Worm (Caenorhabditis elegans): ENCODE results near the gene cyp-13A12.
A peak's percentile ranks its signal among the peaks of the same experiment; 100 is the strongest.

The cyp-13A12 gene

DNA sequence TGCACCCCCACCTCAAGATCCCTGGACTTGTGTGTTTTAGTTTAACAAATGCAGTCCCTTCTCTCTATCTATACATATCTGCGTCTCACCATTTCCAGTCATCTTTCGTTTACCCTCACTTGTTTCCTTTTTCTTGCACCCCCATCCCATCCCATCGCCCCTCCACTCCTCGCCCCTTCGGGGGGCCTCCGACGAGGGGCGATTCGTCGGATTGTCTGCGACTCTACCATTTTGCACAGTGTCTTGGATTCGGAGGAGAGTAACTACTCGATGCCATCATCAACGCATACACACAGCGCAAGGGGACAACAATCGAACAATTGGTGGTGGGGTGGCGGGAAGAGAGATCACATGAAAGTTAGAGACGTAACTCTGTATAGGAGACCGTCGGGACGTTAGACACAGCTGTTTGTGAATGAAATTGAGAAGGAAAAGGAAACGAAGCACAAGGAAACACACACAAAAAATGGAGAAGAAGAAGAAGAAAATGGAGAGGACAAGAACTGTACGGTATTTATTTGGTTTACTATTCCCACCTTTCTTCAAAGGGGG, 38.1 kb downstream of the cyp-13A12 start (continued):
- TF ChIP-seq nhr-2 (tag; optimal IDR thresholded peaks at IDR 0.05) (peak; percentile 80), zip-8 (tag; optimal IDR thresholded peaks at IDR 0.05) (no peak), hlh-1 (tag; optimal IDR thresholded peaks at IDR 0.05) (peak; percentile 97), cnd-1 (tag; optimal IDR thresholded peaks at IDR 0.05) (peak; percentile 89), ham-2 (GFP tag; optimal IDR thresholded peaks at IDR 0.05) (peak; percentile 24)

DNA sequence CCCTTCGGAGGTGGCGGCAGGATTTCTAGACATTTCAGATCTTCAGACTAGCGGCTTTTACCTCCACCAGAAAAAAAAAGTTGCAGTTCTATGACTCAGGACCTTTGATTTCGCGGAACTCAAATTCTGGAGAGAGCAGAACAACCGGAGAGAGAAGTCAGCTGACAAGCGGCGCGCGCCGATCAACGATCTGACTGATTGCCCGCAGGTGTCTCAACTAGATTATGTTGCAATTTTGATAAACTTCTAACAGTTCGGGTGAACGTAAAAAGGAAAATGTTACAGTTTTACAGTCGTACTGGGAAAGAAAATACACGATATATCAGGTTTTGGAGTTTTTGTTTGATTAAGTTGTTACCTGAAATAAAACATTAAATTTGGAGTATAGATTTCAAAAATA, 38.6 kb downstream of the cyp-13A12 start:
- TF ChIP-seq ceh-43 (GFP tag; optimal IDR thresholded peaks at IDR 0.05) (no peak), bed-3 (GFP tag; optimal IDR thresholded peaks at IDR 0.05) (no peak), hlh-1 (tag; optimal IDR thresholded peaks at IDR 0.05) (peak; percentile 87)

DNA sequence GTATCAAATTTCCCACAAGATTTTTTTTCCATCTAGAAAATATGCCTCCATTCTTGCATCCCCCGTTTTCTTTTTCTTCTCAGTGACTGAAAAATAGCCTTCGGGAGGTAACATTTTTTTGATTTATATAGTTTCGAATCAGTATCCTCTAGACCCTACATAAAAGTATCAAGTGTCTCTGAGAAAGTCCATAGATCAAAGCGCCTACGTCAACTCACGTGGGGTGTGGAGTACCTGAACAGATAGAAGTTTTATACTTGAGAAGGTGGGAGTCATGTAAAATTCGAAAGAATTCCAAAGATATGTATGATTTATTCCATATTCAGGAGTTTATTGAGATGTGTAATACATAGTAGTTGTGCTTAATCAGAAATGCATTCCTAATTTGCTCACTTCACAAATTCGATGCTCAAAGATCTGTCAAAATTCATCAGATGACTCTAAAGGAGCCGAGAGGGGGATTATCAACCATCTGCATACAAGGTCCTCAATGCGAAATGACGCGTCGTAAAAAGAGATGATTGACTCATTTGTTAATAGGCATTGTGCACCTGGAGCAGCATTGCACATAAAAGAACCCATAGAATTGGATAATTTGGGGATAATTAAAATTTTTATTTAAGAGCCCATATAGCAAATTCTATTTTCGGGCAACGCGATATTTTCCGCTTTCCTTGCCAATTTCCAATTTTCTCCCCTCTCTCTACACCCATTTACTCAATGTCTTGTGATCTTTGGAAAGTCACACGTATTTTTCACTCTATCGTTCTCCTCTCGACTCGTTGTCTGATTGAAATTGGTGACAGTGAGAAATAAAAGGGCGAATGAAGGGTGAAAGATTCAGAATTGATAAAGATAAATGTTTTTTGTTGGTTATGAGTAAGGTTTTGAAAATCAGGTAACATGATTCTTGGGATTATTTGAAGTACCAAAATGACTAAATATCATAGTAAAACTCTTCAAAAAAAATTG, 40.2 kb downstream of the cyp-13A12 start:
- peak; percentile 76 for TF ChIP-seq mls-2 (tag; optimal IDR thresholded peaks at IDR 0.05)
- TF ChIP-seq ham-2 (GFP tag; optimal IDR thresholded peaks at IDR 0.05), result no peak
- TF ChIP-seq cnd-1 (tag; optimal IDR thresholded peaks at IDR 0.05), result peak; percentile 22
- TF ChIP-seq nhr-237 (tag; optimal IDR thresholded peaks at IDR 0.05), result no peak
- peak; percentile 90 for TF ChIP-seq ces-1 (GFP tag; optimal IDR thresholded peaks at IDR 0.05)
- TF ChIP-seq elt-1 (tag; optimal IDR thresholded peaks at IDR 0.05; ENCODE audit: borderline replicate concordance, insufficient read depth), result no peak
- peak; percentile 51 for TF ChIP-seq ceh-43 (GFP tag; optimal IDR thresholded peaks at IDR 0.05)
- peak; percentile 1 for TF ChIP-seq mep-1 (tag; optimal IDR thresholded peaks at IDR 0.05)

DNA sequence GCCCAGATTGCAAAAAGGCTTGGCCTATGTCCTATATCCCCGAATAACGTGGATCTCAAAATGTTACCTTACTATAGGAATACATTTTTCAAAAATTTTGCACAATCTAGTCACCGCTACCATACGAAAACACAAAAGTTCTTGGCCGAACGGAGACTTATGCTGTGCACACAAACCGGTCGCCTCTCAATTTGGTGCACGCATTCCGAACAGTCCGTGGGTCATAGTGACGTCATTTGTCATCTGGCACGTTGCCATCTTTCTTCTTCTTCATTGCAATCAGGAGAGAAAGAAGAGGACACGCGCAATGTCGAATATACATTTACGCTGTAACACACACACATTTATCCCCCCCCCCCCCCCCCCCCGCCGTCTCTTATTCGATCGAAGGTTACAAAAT, 41.3 kb downstream of the cyp-13A12 start:
- peak; percentile 79 for TF ChIP-seq nhr-2 (tag; optimal IDR thresholded peaks at IDR 0.05)
- TF ChIP-seq cnd-1 (tag; optimal IDR thresholded peaks at IDR 0.05), result peak; percentile 73
- TF ChIP-seq nhr-12 (tag; optimal IDR thresholded peaks at IDR 0.05), result no peak
- no peak for TF ChIP-seq unc-62 (GFP tag; optimal IDR thresholded peaks at IDR 0.05)
- peak; percentile 21 for TF ChIP-seq hlh-1 (tag; optimal IDR thresholded peaks at IDR 0.05)
- TF ChIP-seq lin-13 (tag; optimal IDR thresholded peaks at IDR 0.05), result peak; percentile 3
- TF ChIP-seq sptf-1 (tag; optimal IDR thresholded peaks at IDR 0.05), result peak; percentile 14
- peak; percentile 14 for TF ChIP-seq drap-1 (GFP tag; optimal IDR thresholded peaks at IDR 0.05)
- peak; percentile 23 for TF ChIP-seq M03D4.4 (tag; optimal IDR thresholded peaks at IDR 0.05)
- peak; percentile 43 for TF ChIP-seq lin-32 (GFP tag; optimal IDR thresholded peaks at IDR 0.05)
- TF ChIP-seq mls-2 (tag; optimal IDR thresholded peaks at IDR 0.05), result peak; percentile 71
- peak; percentile 37 for TF ChIP-seq zip-8 (tag; optimal IDR thresholded peaks at IDR 0.05)
- TF ChIP-seq lsy-2 (tag; optimal IDR thresholded peaks at IDR 0.05), result no peak

DNA sequence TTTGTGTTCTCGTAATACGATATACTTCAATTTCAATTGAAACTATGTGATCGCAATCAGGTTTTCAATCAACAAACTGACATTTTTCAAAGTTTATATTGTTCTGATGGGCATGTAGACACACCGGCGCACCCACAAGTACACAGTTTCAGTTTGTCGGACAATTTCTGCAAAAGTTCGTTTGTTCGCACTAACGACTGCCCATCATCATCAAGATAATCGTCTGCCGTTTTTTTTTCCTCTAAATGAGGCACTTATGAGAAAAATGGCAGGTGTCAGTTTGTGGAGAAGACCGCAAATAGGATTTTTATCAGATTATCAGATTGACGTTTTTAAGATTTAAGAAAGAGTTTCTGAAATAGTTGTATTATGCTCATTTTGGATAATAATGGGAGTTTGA, 42.5 kb downstream of the cyp-13A12 start:
- TF ChIP-seq elt-1 (tag; optimal IDR thresholded peaks at IDR 0.05; ENCODE audit: borderline replicate concordance, insufficient read depth), result no peak
- no peak for TF ChIP-seq sem-2 (GFP tag; optimal IDR thresholded peaks at IDR 0.05)
- TF ChIP-seq ceh-43 (GFP tag; optimal IDR thresholded peaks at IDR 0.05), result no peak
- TF ChIP-seq unc-62 (GFP tag; optimal IDR thresholded peaks at IDR 0.05), result no peak
- TF ChIP-seq zip-8 (tag; optimal IDR thresholded peaks at IDR 0.05), result no peak
- no peak for TF ChIP-seq drap-1 (GFP tag; optimal IDR thresholded peaks at IDR 0.05)
- TF ChIP-seq mab-5 (tag; optimal IDR thresholded peaks at IDR 0.05), result no peak
- TF ChIP-seq ztf-11 (tag; optimal IDR thresholded peaks at IDR 0.05), result no peak
- no peak for TF ChIP-seq ham-2 (GFP tag; optimal IDR thresholded peaks at IDR 0.05)
- no peak for TF ChIP-seq mep-1 (tag; optimal IDR thresholded peaks at IDR 0.05)

DNA sequence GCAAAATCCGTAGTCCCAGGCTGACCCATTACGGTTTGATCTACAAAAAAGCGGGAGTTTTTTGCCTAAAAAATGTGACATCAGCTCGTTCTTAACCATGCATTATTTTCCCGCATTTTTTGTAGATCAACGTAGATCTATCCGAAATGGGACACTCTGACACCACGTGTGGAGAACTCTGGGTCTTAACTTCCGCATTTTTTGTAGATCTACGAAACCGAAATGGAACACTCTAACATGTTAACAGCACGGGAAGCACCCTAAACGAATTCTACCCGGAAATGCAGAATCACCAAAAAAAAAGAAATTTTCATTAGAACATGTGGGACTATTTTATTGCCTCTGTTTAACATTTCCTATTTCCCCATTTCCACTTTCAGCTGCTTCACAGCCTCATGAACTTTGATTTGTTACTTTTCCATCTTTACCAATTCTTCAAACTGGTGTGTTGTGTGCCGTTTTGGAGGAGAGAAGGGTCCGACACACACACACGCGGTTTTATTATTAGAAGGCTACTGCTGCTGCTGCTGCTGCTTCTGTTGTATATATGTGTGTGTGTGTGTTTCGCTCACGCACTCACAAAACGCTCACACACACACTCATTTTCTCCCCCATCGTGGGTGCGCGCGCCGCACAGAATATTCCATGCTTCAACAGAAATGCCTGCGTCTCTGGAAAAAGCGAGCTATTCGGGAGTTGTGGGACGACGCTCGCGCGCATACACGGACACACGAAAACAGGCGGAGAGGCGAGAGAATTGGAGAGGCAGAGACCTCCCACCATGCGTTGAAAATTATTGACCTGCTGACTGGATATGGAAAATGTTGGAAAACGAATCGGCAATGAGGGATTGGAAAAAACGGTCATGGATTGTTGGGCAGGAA, 43.8 kb downstream of the cyp-13A12 start:
- TF ChIP-seq ham-2 (GFP tag; optimal IDR thresholded peaks at IDR 0.05) (peak; percentile 98), mls-2 (tag; optimal IDR thresholded peaks at IDR 0.05) (peak; percentile 91), ceh-39 (tag; optimal IDR thresholded peaks at IDR 0.05) (no peak), ceh-43 (GFP tag; optimal IDR thresholded peaks at IDR 0.05) (peak; percentile 12), nhr-2 (tag; optimal IDR thresholded peaks at IDR 0.05) (peak; percentile 26), lsy-2 (tag; optimal IDR thresholded peaks at IDR 0.05) (peak; percentile 67), mab-5 (tag; optimal IDR thresholded peaks at IDR 0.05) (no peak), bed-3 (GFP tag; optimal IDR thresholded peaks at IDR 0.05) (peak; percentile 45), zip-8 (tag; optimal IDR thresholded peaks at IDR 0.05) (no peak), sem-2 (GFP tag; optimal IDR thresholded peaks at IDR 0.05) (peak; percentile 39), nhr-76 (tag; optimal IDR thresholded peaks at IDR 0.05) (peak; percentile 45), drap-1 (GFP tag; optimal IDR thresholded peaks at IDR 0.05) (peak; percentile 80), lin-32 (GFP tag; optimal IDR thresholded peaks at IDR 0.05) (no peak), ztf-11 (tag; optimal IDR thresholded peaks at IDR 0.05) (peak; percentile 85), ces-1 (GFP tag; optimal IDR thresholded peaks at IDR 0.05) (peak; percentile 65), snpc-4 (tag; optimal IDR thresholded peaks at IDR 0.05) (no peak), blmp-1 (tag; optimal IDR thresholded peaks at IDR 0.05) (peak; percentile 17), elt-1 (tag; optimal IDR thresholded peaks at IDR 0.05; ENCODE audit: borderline replicate concordance, insufficient read depth) (no peak), unc-39 (tag; optimal IDR thresholded peaks at IDR 0.05) (no peak), unc-120 (tag; optimal IDR thresholded peaks at IDR 0.05; ENCODE audit: poor library complexity, severe bottlenecking) (peak; percentile 96), flh-1 (GFP tag; optimal IDR thresholded peaks at IDR 0.05) (peak; percentile 12), elt-3 (tag; optimal IDR thresholded peaks at IDR 0.05) (no peak), mep-1 (tag; optimal IDR thresholded peaks at IDR 0.05) (peak; percentile 73), nhr-237 (tag; optimal IDR thresholded peaks at IDR 0.05) (peak; percentile 4), M03D4.4 (tag; optimal IDR thresholded peaks at IDR 0.05) (peak; percentile 57), cnd-1 (tag; optimal IDR thresholded peaks at IDR 0.05) (peak; percentile 64)
